Fruit fly (Drosophila melanogaster): ENCODE data around the gene CG5762.

The CG5762 gene

dm6 chr3R:24320342-24320711 lies 41.2 kb downstream of the CG5762 start:
- no peak for TF ChIP-seq bab1 (GFP tag; optimal IDR thresholded peaks at IDR 0.05)
- no peak for TF ChIP-seq kay (GFP tag; ENCODE audit: borderline replicate concordance)
- no peak for TF ChIP-seq Clk (GFP tag; optimal IDR thresholded peaks at IDR 0.05)
- TF ChIP-seq CG11617 (GFP tag; optimal IDR thresholded peaks at IDR 0.05), result no peak
- no peak for TF ChIP-seq cnc (optimal IDR thresholded peaks at IDR 0.05)
- TF ChIP-seq CG5204 (GFP tag; optimal IDR thresholded peaks at IDR 0.05), result no peak
- TF ChIP-seq Hr96 (GFP tag; optimal IDR thresholded peaks at IDR 0.05), result no peak
- TF ChIP-seq CG12768 (GFP tag; optimal IDR thresholded peaks at IDR 0.05), result peak; percentile 5
- no peak for TF ChIP-seq CG7045 (GFP tag; optimal IDR thresholded peaks at IDR 0.05)
- no peak for TF ChIP-seq CG33017 (tag; optimal IDR thresholded peaks at IDR 0.05)
- TF ChIP-seq cic (GFP tag; optimal IDR thresholded peaks at IDR 0.05), result no peak
- no peak for TF ChIP-seq toe (GFP tag; optimal IDR thresholded peaks at IDR 0.05)
- TF ChIP-seq CG7101 (tag; optimal IDR thresholded peaks at IDR 0.05), result no peak
- TF ChIP-seq ovo (GFP tag; optimal IDR thresholded peaks at IDR 0.05), result no peak
- peak; percentile 42 for TF ChIP-seq Mnt (GFP tag; optimal IDR thresholded peaks at IDR 0.05)

- TF ChIP-seq Mnt (GFP tag; optimal IDR thresholded peaks at IDR 0.05), result peak; percentile 70
- no peak for TF ChIP-seq toe (GFP tag; optimal IDR thresholded peaks at IDR 0.05)
- TF ChIP-seq tj (GFP tag; optimal IDR thresholded peaks at IDR 0.05), result peak; percentile 58
- TF ChIP-seq kay (GFP tag; ENCODE audit: borderline replicate concordance), result peak; percentile 97
- peak; percentile 39 for TF ChIP-seq CG12768 (GFP tag; optimal IDR thresholded peaks at IDR 0.05)
Measured at dm6 chr3R:24319632-24320341, 41.7 kb downstream of the CG5762 start.

- TF ChIP-seq kay (GFP tag; ENCODE audit: borderline replicate concordance) (no peak), toe (GFP tag; optimal IDR thresholded peaks at IDR 0.05) (no peak), cic (GFP tag; optimal IDR thresholded peaks at IDR 0.05) (no peak)
Measured at dm6 chr3R:24319083-24319381, 42.5 kb downstream of the CG5762 start.

- peak; percentile 37 for TF ChIP-seq CG12768 (GFP tag; optimal IDR thresholded peaks at IDR 0.05)
- TF ChIP-seq bab1 (GFP tag; optimal IDR thresholded peaks at IDR 0.05), result peak; percentile 16
- peak; percentile 52 for TF ChIP-seq CG7045 (GFP tag; optimal IDR thresholded peaks at IDR 0.05)
- peak; percentile 43 for TF ChIP-seq CG1620 (GFP tag; optimal IDR thresholded peaks at IDR 0.05)
- TF ChIP-seq CG11617 (GFP tag; optimal IDR thresholded peaks at IDR 0.05), result peak; percentile 46
- no peak for TF ChIP-seq ovo (GFP tag; optimal IDR thresholded peaks at IDR 0.05)
- no peak for TF ChIP-seq CG5204 (GFP tag; optimal IDR thresholded peaks at IDR 0.05)
- peak; percentile 79 for TF ChIP-seq toe (GFP tag; optimal IDR thresholded peaks at IDR 0.05)
- no peak for TF ChIP-seq pad (GFP tag; optimal IDR thresholded peaks at IDR 0.05)
- no peak for TF ChIP-seq CG14711 (tag; optimal IDR thresholded peaks at IDR 0.05)
- TF ChIP-seq cic (GFP tag; optimal IDR thresholded peaks at IDR 0.05), result no peak
- no peak for TF ChIP-seq cnc (optimal IDR thresholded peaks at IDR 0.05)
- TF ChIP-seq Mnt (GFP tag; optimal IDR thresholded peaks at IDR 0.05), result peak; percentile 20
- TF ChIP-seq Clk (GFP tag; optimal IDR thresholded peaks at IDR 0.05), result no peak
- TF ChIP-seq Crg-1 (GFP tag; optimal IDR thresholded peaks at IDR 0.05), result no peak
- TF ChIP-seq CG33017 (tag; optimal IDR thresholded peaks at IDR 0.05), result no peak
- peak; percentile 62 for TF ChIP-seq CG7101 (tag; optimal IDR thresholded peaks at IDR 0.05)
- TF ChIP-seq Hr96 (GFP tag; optimal IDR thresholded peaks at IDR 0.05), result peak; percentile 9
- peak; percentile 87 for TF ChIP-seq kay (GFP tag; ENCODE audit: borderline replicate concordance)
- peak; percentile 43 for TF ChIP-seq tj (GFP tag; optimal IDR thresholded peaks at IDR 0.05)
Measured at dm6 chr3R:24318217-24319082, 43.0 kb downstream of the CG5762 start, which contains the start of the genes Nab2 and BRWD3. Nab2 (minus strand) TSS chr3R:24318419. BRWD3 (plus strand) TSS chr3R:24319000.

All from whole organism, adult.